Fruit fly (Drosophila melanogaster): Measurements from ENCODE around the gene CG12219.

CG12219 gene

dm6 chrX:6346926-6347367, 45.9 kb upstream of the CG12219 start, which contains the start of gene CG3847 (continued):
- TF ChIP-seq CG14014 (GFP tag; IDR thresholded peaks at IDR 0.05) (0 out of 2 replicates have a peak, but pooled peaks have one; percentile 9), MESR4 (GFP tag; optimal IDR thresholded peaks at IDR 0.05) (peak; percentile 95), CG12236 (GFP tag; optimal IDR thresholded peaks at IDR 0.05) (no peak), CG13775 (GFP tag; optimal IDR thresholded peaks at IDR 0.05) (peak; percentile 24), CG7745 (tag; optimal IDR thresholded peaks at IDR 0.05) (no peak), Hmx (GFP tag; optimal IDR thresholded peaks at IDR 0.05) (no peak), CG11398 (GFP tag; optimal IDR thresholded peaks at IDR 0.05) (no peak), Med (GFP tag) (peak; percentile 88), CG11723 (GFP tag; optimal IDR thresholded peaks at IDR 0.05) (no peak), MTF-1 (GFP tag; optimal IDR thresholded peaks at IDR 0.05; ENCODE audit: borderline replicate concordance) (no peak), Dad (GFP tag; optimal IDR thresholded peaks at IDR 0.05) (peak; percentile 18), emc (GFP tag; optimal IDR thresholded peaks at IDR 0.05) (peak; percentile 8), Drgx (GFP tag; IDR thresholded peaks at IDR 0.05) (no peak), gce (GFP tag; IDR thresholded peaks at IDR 0.05) (no peak), ATbp (GFP tag; optimal IDR thresholded peaks at IDR 0.05) (peak; percentile 26), CG13287 (GFP tag; IDR thresholded peaks at IDR 0.05; ENCODE audit: partially characterized antibody) (peak; percentile 76), CG1792 (GFP tag; optimal IDR thresholded peaks at IDR 0.05) (no peak), CG17385 (GFP tag; optimal IDR thresholded peaks at IDR 0.05) (no peak), ewg (GFP tag; optimal IDR thresholded peaks at IDR 0.05) (no peak), wek (GFP tag; optimal IDR thresholded peaks at IDR 0.05) (no peak), lmd (GFP tag; IDR thresholded peaks at IDR 0.05) (no peak), luna (GFP tag; optimal IDR thresholded peaks at IDR 0.05) (no peak), Aef1 (GFP tag; IDR thresholded peaks at IDR 0.05) (0 out of 3 replicates have a peak, but pooled peaks have one; percentile 19), Jarid2 (GFP tag; optimal IDR thresholded peaks at IDR 0.05) (peak; percentile 2), Atf-2 (GFP tag; optimal IDR thresholded peaks at IDR 0.05) (no peak), zen (tag; optimal IDR thresholded peaks at IDR 0.05) (peak; percentile 7), CG4404 (GFP tag; IDR thresholded peaks at IDR 0.05) (no peak), CG8924 (tag; optimal IDR thresholded peaks at IDR 0.05) (peak; percentile 36), CG13424 (tag; optimal IDR thresholded peaks at IDR 0.05) (peak; percentile 18), CG12219 (GFP tag; optimal IDR thresholded peaks at IDR 0.05) (no peak), CG15696 (tag; optimal IDR thresholded peaks at IDR 0.05) (no peak), inv (GFP tag; IDR thresholded peaks at IDR 0.05; ENCODE audit: partially characterized antibody) (peak; percentile 27; the same call in 1 of the 2 replicates), z (GFP tag; IDR thresholded peaks at IDR 0.05) (no peak), ERR (GFP tag; optimal IDR thresholded peaks at IDR 0.05) (peak; percentile 48), danr (GFP tag; IDR thresholded peaks at IDR 0.05) (no peak), insv (GFP tag; optimal IDR thresholded peaks at IDR 0.05) (peak in 1 of 2 experiments; percentile 72), bowl (GFP tag; IDR thresholded peaks at IDR 0.05) (no peak), CG2199 (GFP tag; IDR thresholded peaks at IDR 0.05) (no peak), CG2678 (tag; optimal IDR thresholded peaks at IDR 0.05) (peak; percentile 6), CG18011 (GFP tag; optimal IDR thresholded peaks at IDR 0.05) (peak; percentile 56), tup (GFP tag; optimal IDR thresholded peaks at IDR 0.05) (no peak), CG5953 (GFP tag; IDR thresholded peaks at IDR 0.05) (no peak), Abd-B (GFP tag; optimal IDR thresholded peaks at IDR 0.05) (no peak), h (optimal IDR thresholded peaks at IDR 0.05) (no peak), E2f2 (GFP tag; IDR thresholded peaks at IDR 0.05) (peak; percentile 97), cwo (GFP tag; optimal IDR thresholded peaks at IDR 0.05) (no peak), sc (optimal IDR thresholded peaks at IDR 0.05) (no peak), sc (GFP tag; optimal IDR thresholded peaks at IDR 0.05) (no peak), br (optimal IDR thresholded peaks at IDR 0.05) (no peak), ap (GFP tag; IDR thresholded peaks at IDR 0.05) (no peak), ranshi (GFP tag; IDR thresholded peaks at IDR 0.05) (0 out of 2 replicates have a peak, but pooled peaks have one; percentile 44), chinmo (GFP tag; IDR thresholded peaks at IDR 0.05; ENCODE audit: partially characterized antibody) (peak; percentile 85; the same call in 1 of the 4 replicates)
